Worm (Caenorhabditis elegans): Measurements from ENCODE around the gene ttr-53.

DNA sequence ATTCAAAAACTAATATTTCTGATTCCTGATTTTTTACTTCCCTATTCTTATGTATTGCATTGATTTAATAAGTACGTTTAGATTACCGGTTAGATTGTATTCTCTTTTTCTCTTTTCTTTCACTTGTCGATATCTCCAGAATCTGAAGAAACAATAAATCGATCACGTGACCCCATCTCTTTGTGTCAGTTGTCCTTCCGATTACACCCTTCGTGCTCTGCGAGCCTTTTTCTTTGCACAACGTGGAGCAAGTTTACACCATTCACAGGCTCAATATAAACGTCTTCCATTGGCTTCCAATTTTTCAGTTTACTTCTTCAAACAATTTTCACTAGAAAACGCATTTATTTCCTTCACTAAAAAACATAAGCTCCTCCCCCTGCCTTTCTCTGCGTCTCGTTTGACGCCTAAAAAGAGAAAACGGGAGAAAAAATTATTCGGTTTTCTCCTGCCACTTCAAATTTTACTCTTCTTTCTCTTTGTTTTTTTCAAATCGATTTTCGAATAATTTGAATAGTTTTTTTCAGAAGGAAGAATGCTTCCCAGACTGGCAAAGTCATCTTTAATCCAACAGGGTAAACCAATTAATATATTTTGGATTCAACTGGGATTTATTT lies 22.4 kb downstream of the ttr-53 start, which contains the start of gene gta-1:
- TF ChIP-seq pqm-1 (tag; optimal IDR thresholded peaks at IDR 0.05) (no peak), mdl-1 (tag; optimal IDR thresholded peaks at IDR 0.05) (no peak), nhr-237 (tag; optimal IDR thresholded peaks at IDR 0.05) (no peak), nfya-1 (tag; optimal IDR thresholded peaks at IDR 0.05; ENCODE audit: insufficient read depth) (peak; percentile 37), ztf-11 (tag; optimal IDR thresholded peaks at IDR 0.05) (no peak), nhr-76 (tag; optimal IDR thresholded peaks at IDR 0.05) (no peak), fos-1 (tag; optimal IDR thresholded peaks at IDR 0.05) (no peak)
